Fruit fly (Drosophila melanogaster) whole organism, prepupa: ENCODE results near the gene Obp83a.

Source experiments
- Blimp-1 ChIP-seq: fragments of 200-800 bp; sonication (Bioruptor generic); optimal IDR thresholded peaks from 3 replicates; lab custom pipeline; 2017; ENCODE audit warnings: missing biosample characterization, missing genetic modification characterization, mild to moderate bottlenecking, moderate library complexity, missing genetic modification reagents
- CG10631 ChIP-seq: fragments of 200-800 bp; sonication (Bioruptor generic); optimal IDR thresholded peaks from 2 replicates; lab custom pipeline; 2016; ENCODE audit warnings: missing biosample characterization, missing genetic modification characterization
- CG11294 ChIP-seq: fragments of 200-800 bp; sonication (Bioruptor generic); IDR thresholded peaks from 2 replicates; pipeline ENCODE4 v1.3.6; 2022; ENCODE audit warnings: missing biosample characterization, missing genetic modification characterization
- CG11762 ChIP-seq: fragments of 200-800 bp; sonication (Bioruptor generic); optimal IDR thresholded peaks from 3 replicates; lab custom pipeline; 2016; ENCODE audit warnings: missing biosample characterization, missing genetic modification characterization; ENCODE audit not compliant: insufficient read depth
- CG11902 ChIP-seq: fragments of 200-800 bp; sonication (Bioruptor generic); optimal IDR thresholded peaks from 3 replicates; lab custom pipeline; 2016; ENCODE audit warnings: missing biosample characterization, missing genetic modification characterization
- CG1621 ChIP-seq: fragments of 200-800 bp; sonication (Bioruptor generic); optimal IDR thresholded peaks from 3 replicates; lab custom pipeline; 2018; ENCODE audit warnings: missing biosample characterization, mild to moderate bottlenecking, missing genetic modification characterization
- CG3032 ChIP-seq: fragments of 200-800 bp; optimal IDR thresholded peaks from 2 replicates; lab custom pipeline; 2019; ENCODE audit warnings: missing biosample characterization, mild to moderate bottlenecking, missing genetic modification characterization, moderate library complexity
- CG31627 ChIP-seq: fragments of 200-800 bp; sonication (Bioruptor generic); optimal IDR thresholded peaks from 3 replicates; lab custom pipeline; 2016; ENCODE audit warnings: missing biosample characterization, missing genetic modification characterization
- CG32006 ChIP-seq: fragments of 200-800 bp; sonication (Bioruptor generic); optimal IDR thresholded peaks from 3 replicates; lab custom pipeline; 2017; ENCODE audit warnings: missing biosample characterization, mild to moderate bottlenecking, missing genetic modification characterization
- CG34406 ChIP-seq: fragments of 200-800 bp; sonication (Bioruptor generic); optimal IDR thresholded peaks from 3 replicates; lab custom pipeline; 2016; ENCODE audit warnings: missing biosample characterization, missing genetic modification characterization
- CG3919 ChIP-seq: fragments of 200-800 bp; sonication (Bioruptor generic); optimal IDR thresholded peaks from 3 replicates; lab custom pipeline; 2016; ENCODE audit warnings: missing biosample characterization, missing genetic modification characterization
- CG4318 ChIP-seq: fragments of 200-800 bp; sonication (Bioruptor generic); optimal IDR thresholded peaks from 3 replicates; lab custom pipeline; 2017; ENCODE audit warnings: missing biosample characterization, mild to moderate bottlenecking, missing genetic modification characterization
- CG6163 ChIP-seq: fragments of 200-800 bp; sonication (Bioruptor generic); IDR thresholded peaks from 3 replicates; pipeline ENCODE4 v1.3.6; 2022; ENCODE audit warnings: missing biosample characterization, missing genetic modification characterization
- CG6276 ChIP-seq: fragments of 200-800 bp; sonication (Bioruptor generic); optimal IDR thresholded peaks from 2 replicates; lab custom pipeline; 2017; ENCODE audit warnings: missing biosample characterization, mild to moderate bottlenecking, missing genetic modification characterization
- CG6792 ChIP-seq: fragments of 200-800 bp; sonication (Bioruptor generic); optimal IDR thresholded peaks from 3 replicates; lab custom pipeline; 2016; ENCODE audit warnings: missing biosample characterization, missing genetic modification characterization
- CG6854 ChIP-seq: fragments of 200-800 bp; sonication (Bioruptor generic); optimal IDR thresholded peaks from 2 replicates; lab custom pipeline; 2017; ENCODE audit warnings: missing biosample characterization, mild to moderate bottlenecking, missing genetic modification characterization
- CG7368 ChIP-seq: fragments of 200-800 bp; sonication (Bioruptor generic); optimal IDR thresholded peaks from 3 replicates; lab custom pipeline; 2016; ENCODE audit warnings: missing biosample characterization, missing genetic modification characterization
- CG8119 ChIP-seq: fragments of 200-800 bp; sonication (Bioruptor generic); IDR thresholded peaks from 3 replicates; pipeline ENCODE4 v1.3.6; 2022; ENCODE audit warnings: missing biosample characterization, missing genetic modification characterization
- CG8319 ChIP-seq: fragments of 200-800 bp; sonication (Bioruptor generic); optimal IDR thresholded peaks from 3 replicates; lab custom pipeline; 2016; ENCODE audit warnings: missing biosample characterization, missing genetic modification characterization
- CG9139 ChIP-seq: fragments of 200-800 bp; sonication (Bioruptor generic); optimal IDR thresholded peaks from 3 replicates; lab custom pipeline; 2017; ENCODE audit warnings: missing biosample characterization, mild to moderate bottlenecking, missing genetic modification characterization
- Eip75B ChIP-seq: fragments of 200-800 bp; sonication (Bioruptor generic); optimal IDR thresholded peaks from 3 replicates; lab custom pipeline; 2016; ENCODE audit warnings: missing biosample characterization, missing genetic modification characterization
- Eip78C ChIP-seq: fragments of 200-800 bp; sonication (Bioruptor generic); peaks from one replicate; lab custom pipeline; 2016; ENCODE audit warnings: missing biosample characterization, missing genetic modification characterization
- Eip93F ChIP-seq: fragments of 200-800 bp; sonication (Bioruptor generic); optimal IDR thresholded peaks from 2 replicates; lab custom pipeline; 2016; ENCODE audit warnings: missing biosample characterization, mild to moderate bottlenecking, missing genetic modification characterization
- Ets21C ChIP-seq: fragments of 200-800 bp; sonication (Bioruptor generic); optimal IDR thresholded peaks from 3 replicates; lab custom pipeline; 2016; ENCODE audit warnings: missing biosample characterization, missing genetic modification characterization
- Ets96B ChIP-seq: fragments of 200-800 bp; optimal IDR thresholded peaks from 2 replicates; lab custom pipeline; 2019; ENCODE audit warnings: missing biosample characterization, mild to moderate bottlenecking, missing genetic modification characterization, moderate library complexity
- Gug ChIP-seq: fragments of 200-800 bp; sonication (Bioruptor generic); IDR thresholded peaks from 2 replicates; pipeline ENCODE4 v1.3.6; 2022; ENCODE audit warnings: missing biosample characterization, missing genetic modification characterization
- Hr38 ChIP-seq: sonication (Bioruptor generic); optimal IDR thresholded peaks from 2 replicates; lab custom pipeline; 2016; ENCODE audit warnings: missing biosample characterization, missing genetic modification characterization
- Hr39 ChIP-seq: fragments of 200-800 bp; sonication (Bioruptor generic); optimal IDR thresholded peaks from 2 replicates; lab custom pipeline; 2016; ENCODE audit warnings: missing biosample characterization, missing genetic modification characterization
- Hr4 ChIP-seq: fragments of 200-800 bp; sonication (Bioruptor generic); optimal IDR thresholded peaks from 3 replicates; lab custom pipeline; 2016; ENCODE audit warnings: missing biosample characterization, missing genetic modification characterization
- Lpt ChIP-seq: fragments of 200-800 bp; sonication (Bioruptor generic); optimal IDR thresholded peaks from 3 replicates; lab custom pipeline; 2016; ENCODE audit warnings: missing biosample characterization, missing genetic modification characterization
- Met ChIP-seq: fragments of 200-800 bp; sonication (Bioruptor generic); optimal IDR thresholded peaks from 3 replicates; lab custom pipeline; 2016; ENCODE audit warnings: missing biosample characterization, missing genetic modification characterization
- OdsH ChIP-seq: fragments of 200-800 bp; sonication (Bioruptor generic); optimal IDR thresholded peaks from 3 replicates; lab custom pipeline; 2016; ENCODE audit warnings: missing biosample characterization, missing genetic modification characterization
- Smox ChIP-seq: fragments of 200-800 bp; sonication (Bioruptor generic); optimal IDR thresholded peaks from 3 replicates; lab custom pipeline; 2016; ENCODE audit warnings: missing biosample characterization, missing genetic modification characterization
- Sox14 ChIP-seq: fragments of 200-800 bp; sonication (Bioruptor generic); optimal IDR thresholded peaks from 3 replicates; lab custom pipeline; 2016; ENCODE audit warnings: missing biosample characterization, missing genetic modification characterization
- Sox15 ChIP-seq: fragments of 200-800 bp; sonication (Bioruptor generic); optimal IDR thresholded peaks from 3 replicates; lab custom pipeline; 2016; ENCODE audit warnings: missing biosample characterization, missing genetic modification characterization
- achi ChIP-seq: fragments of 200-800 bp; sonication (Bioruptor generic); optimal IDR thresholded peaks from 3 replicates; lab custom pipeline; 2016; ENCODE audit warnings: missing biosample characterization, missing genetic modification characterization
- acj6 ChIP-seq: fragments of 200-800 bp; sonication (Bioruptor generic); optimal IDR thresholded peaks from 3 replicates; lab custom pipeline; 2016; ENCODE audit warnings: missing biosample characterization, missing genetic modification characterization
- cyc ChIP-seq: fragments of 200-800 bp; sonication (Bioruptor generic); optimal IDR thresholded peaks from 3 replicates; lab custom pipeline; 2016; ENCODE audit warnings: missing biosample characterization, missing genetic modification characterization
- dsx ChIP-seq: fragments of 200-800 bp; optimal IDR thresholded peaks from 3 replicates; lab custom pipeline; 2019; ENCODE audit warnings: missing biosample characterization, mild to moderate bottlenecking, missing genetic modification characterization, moderate library complexity; ENCODE audit not compliant: poor library complexity, severe bottlenecking
- eg ChIP-seq: fragments of 200-800 bp; sonication (Bioruptor generic); IDR thresholded peaks from 3 replicates; pipeline ENCODE4 v1.3.6; 2022; ENCODE audit warnings: missing biosample characterization, missing genetic modification characterization
- fd59A ChIP-seq: fragments of 200-800 bp; sonication (Bioruptor generic); optimal IDR thresholded peaks from 2 replicates; lab custom pipeline; 2017; ENCODE audit warnings: missing biosample characterization, mild to moderate bottlenecking, missing genetic modification characterization, missing genetic modification reagents
- fd85E ChIP-seq: fragments of 200-800 bp; sonication (Bioruptor generic); optimal IDR thresholded peaks from 3 replicates; lab custom pipeline; 2016; ENCODE audit warnings: missing biosample characterization, missing genetic modification characterization
- fkh ChIP-seq: fragments of 200-800 bp; sonication (Bioruptor generic); optimal IDR thresholded peaks from 3 replicates; lab custom pipeline; 2017; ENCODE audit warnings: missing biosample characterization, mild to moderate bottlenecking, missing genetic modification characterization, moderate library complexity
- lz ChIP-seq: fragments of 200-800 bp; sonication (Bioruptor generic); optimal IDR thresholded peaks from 3 replicates; lab custom pipeline; 2016; ENCODE audit warnings: missing biosample characterization, missing genetic modification characterization
- net ChIP-seq: fragments of 200-800 bp; sonication (Bioruptor generic); optimal IDR thresholded peaks from 3 replicates; lab custom pipeline; 2016; ENCODE audit warnings: missing biosample characterization, missing genetic modification characterization
- salr ChIP-seq, 2 experiments: fragments of 200-800 bp; sonication (Bioruptor generic); optimal IDR thresholded peaks; 3 replicates each; lab custom pipeline; 2016 to 2018; ENCODE audit warnings: missing biosample characterization in 2 of 2, missing genetic modification characterization in 2 of 2, mild to moderate bottlenecking in 1 of 2
- spab ChIP-seq: fragments of 200-800 bp; sonication (Bioruptor generic); optimal IDR thresholded peaks from 2 replicates; lab custom pipeline; 2017; ENCODE audit warnings: missing biosample characterization, mild to moderate bottlenecking, missing genetic modification characterization, missing genetic modification reagents
- ss ChIP-seq, 2 experiments: fragments of 200-800 bp; sonication (Bioruptor generic); optimal IDR thresholded peaks; 2 replicates in 1 of 2; 3 replicates in 1 of 2; lab custom pipeline; 2017 to 2018; ENCODE audit warnings: mild to moderate bottlenecking in 2 of 2, missing biosample characterization in 2 of 2, missing genetic modification characterization in 2 of 2, moderate library complexity in 1 of 2
- svp ChIP-seq: fragments of 200-800 bp; sonication (Bioruptor generic); peaks from one replicate; lab custom pipeline; 2016; ENCODE audit warnings: missing biosample characterization, missing genetic modification characterization
- topi ChIP-seq: fragments of 200-800 bp; sonication (Bioruptor generic); optimal IDR thresholded peaks from 3 replicates; lab custom pipeline; 2016; ENCODE audit warnings: missing biosample characterization, missing genetic modification characterization
- vri ChIP-seq: fragments of 200-800 bp; sonication (Bioruptor generic); optimal IDR thresholded peaks from 3 replicates; lab custom pipeline; 2016; ENCODE audit warnings: missing biosample characterization, mild to moderate bottlenecking, missing genetic modification characterization

Obp83a gene

DNA sequence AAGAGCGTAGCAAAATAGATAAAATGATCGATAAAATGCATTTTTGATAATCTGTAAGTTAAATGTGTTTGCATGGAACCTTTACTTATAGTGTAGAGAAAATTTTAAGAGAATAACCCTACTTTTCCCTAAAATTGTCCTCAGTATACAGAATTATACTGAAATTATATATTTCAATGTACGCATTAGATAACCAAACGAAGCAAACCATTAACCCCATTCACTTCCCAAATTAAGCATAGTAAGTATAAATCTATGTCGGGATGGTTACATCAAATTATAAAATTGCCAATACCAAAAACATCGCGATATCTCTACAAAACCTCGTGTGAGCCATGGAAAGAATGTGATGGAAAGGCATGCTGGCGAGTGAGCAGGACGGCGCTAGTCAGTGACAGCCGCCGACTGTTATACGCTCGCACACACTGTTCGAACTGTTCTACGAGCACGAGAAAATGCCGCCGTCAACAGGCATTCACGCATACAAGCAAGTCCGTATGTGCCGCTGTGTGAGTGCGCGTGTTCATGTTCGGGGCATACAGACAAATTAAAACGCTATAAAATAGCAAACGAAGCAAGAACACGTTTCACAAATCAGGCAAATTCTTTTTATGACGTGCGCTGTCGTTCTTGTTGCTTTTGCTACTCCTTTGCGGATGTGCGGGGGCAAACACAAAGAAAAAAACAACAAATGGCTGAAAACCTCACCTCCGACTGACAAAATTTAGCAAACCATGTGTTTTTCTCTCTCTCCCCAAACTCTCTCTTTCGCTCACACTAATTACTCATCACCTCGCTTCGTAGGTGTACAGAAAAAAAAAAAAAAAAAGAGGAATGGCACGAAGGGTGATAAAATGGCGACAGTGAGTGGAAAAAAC is 32.3 kb upstream of the Obp83a start:
- TF ChIP-seq CG11762 (GFP tag; lab: Kevin White, UChicago) (no peak), Eip78C (GFP tag; lab: Kevin White, UChicago) (peak; percentile 74), CG34406 (GFP tag; lab: Kevin White, UChicago) (no peak), Eip93F (GFP tag; lab: Kevin White, UChicago) (no peak), CG3919 (GFP tag; lab: Kevin White, UChicago) (no peak), svp (peak; percentile 63), fd85E (GFP tag; lab: Kevin White, UChicago) (no peak), Hr4 (peak; percentile 4), achi (GFP tag; lab: Kevin White, UChicago) (no peak), Ets96B (tag; lab: Kevin White, UChicago) (peak; percentile 24), ss (GFP tag; optimal IDR thresholded peaks at IDR 0.05; lab: Kevin White, UChicago) (peak; percentile 76 to 78), CG11902 (no peak), CG32006 (GFP tag; lab: Kevin White, UChicago) (no peak), salr (GFP tag; optimal IDR thresholded peaks at IDR 0.05; lab: Kevin White, UChicago) (peak in 1 of 2 experiments; percentile 55), CG9139 (GFP tag; lab: Kevin White, UChicago) (no peak), CG8119 (no peak), CG3032 (tag; lab: Kevin White, UChicago) (no peak), Hr38 (GFP tag; lab: Kevin White, UChicago) (no peak), CG8319 (GFP tag; lab: Kevin White, UChicago) (no peak), CG6792 (GFP tag; lab: Kevin White, UChicago) (no peak), Blimp-1 (GFP tag; lab: Kevin White, UChicago) (peak; percentile 26), eg (no peak; the same call in 2 of the 3 replicates), Eip75B (GFP tag; lab: Kevin White, UChicago) (peak; percentile 29), Hr39 (GFP tag; lab: Kevin White, UChicago) (no peak), CG1621 (tag; lab: Kevin White, UChicago) (peak; percentile 44), cyc (GFP tag; lab: Kevin White, UChicago) (no peak), OdsH (GFP tag; lab: Kevin White, UChicago) (no peak), lz (GFP tag; lab: Kevin White, UChicago) (no peak), Ets21C (GFP tag; lab: Kevin White, UChicago) (no peak), CG7368 (GFP tag; lab: Kevin White, UChicago) (no peak), CG4318 (GFP tag; lab: Kevin White, UChicago) (no peak), CG31627 (GFP tag; lab: Kevin White, UChicago) (no peak), CG6163 (GFP tag; lab: Robert Waterston, UW) (peak; percentile 67), CG10631 (GFP tag; lab: Kevin White, UChicago) (no peak), spab (GFP tag; lab: Kevin White, UChicago) (peak; percentile 42), CG6854 (GFP tag; lab: Kevin White, UChicago) (peak; percentile 38), fkh (GFP tag; lab: Kevin White, UChicago) (peak; percentile 50), vri (GFP tag; lab: Kevin White, UChicago) (peak; percentile 53), fd59A (GFP tag; lab: Kevin White, UChicago) (peak; percentile 11), Sox14 (GFP tag; lab: Kevin White, UChicago) (peak; percentile 65), Sox15 (no peak), dsx (peak; percentile 58), acj6 (GFP tag; lab: Kevin White, UChicago) (no peak), Gug (GFP tag; lab: Robert Waterston, UW) (no peak), topi (GFP tag; lab: Kevin White, UChicago) (peak; percentile 1), Met (GFP tag; lab: Kevin White, UChicago) (no peak), Lpt (peak; percentile 63), Smox (no peak), CG6276 (GFP tag; lab: Kevin White, UChicago) (peak; percentile 32), CG11294 (GFP tag; lab: Robert Waterston, UW) (no peak), net (GFP tag; lab: Kevin White, UChicago) (peak; percentile 32)
